Fruit fly (Drosophila melanogaster) whole organism, embryonic: ENCODE results near the gene CG4313.
A peak's percentile ranks its signal among the peaks of the same experiment; 100 is the strongest.

Source experiments
- Abd-B ChIP-seq: fragments of 200-800 bp; sonication (Bioruptor generic); optimal IDR thresholded peaks from 2 replicates; lab custom pipeline; 2018; ENCODE audit warnings: missing biosample characterization, mild to moderate bottlenecking, missing genetic modification characterization, moderate library complexity
- Atf3 ChIP-seq: fragments of 200-800 bp; sonication (Bioruptor generic); optimal IDR thresholded peaks from 3 replicates; lab custom pipeline; 2016; ENCODE audit warnings: missing biosample characterization, missing genetic modification characterization
- BEAF-32 ChIP-seq: fragments of 200-800 bp; sonication (Bioruptor generic); optimal IDR thresholded peaks from 3 replicates; lab custom pipeline; 2017; ENCODE audit warnings: missing biosample characterization, missing genetic modification characterization, mild to moderate bottlenecking, moderate library complexity, missing genetic modification reagents
- Bdp1 ChIP-seq: fragments of 200-800 bp; sonication (Bioruptor generic); optimal IDR thresholded peaks from 3 replicates; lab custom pipeline; 2016; ENCODE audit warnings: missing biosample characterization, missing genetic modification characterization
- CG1024 ChIP-seq: fragments of 200-800 bp; sonication (Bioruptor generic); IDR thresholded peaks from 2 replicates; pipeline ENCODE4 v1.3.6; 2022; ENCODE audit warnings: missing biosample characterization, missing genetic modification characterization
- CG10321 ChIP-seq: fragments of 200-800 bp; sonication (Bioruptor generic); IDR thresholded peaks from 2 replicates; pipeline ENCODE4 v1.3.6; 2022; ENCODE audit warnings: missing biosample characterization, missing genetic modification characterization
- CG11560 ChIP-seq: fragments of 200-800 bp; sonication (Bioruptor generic); IDR thresholded peaks from 3 replicates; pipeline ENCODE4 v1.3.6; 2022; ENCODE audit warnings: missing biosample characterization, missing genetic modification characterization
- CG11696 ChIP-seq: fragments of 200-800 bp; sonication (Bioruptor generic); IDR thresholded peaks from 2 replicates; pipeline ENCODE4 v1.3.6; 2022; ENCODE audit warnings: missing biosample characterization, missing genetic modification characterization
- CG12236 ChIP-seq: fragments of 200-800 bp; sonication (Bioruptor generic); optimal IDR thresholded peaks from 2 replicates; lab custom pipeline; 2016; ENCODE audit warnings: missing biosample characterization, missing genetic modification characterization
- CG12769 ChIP-seq: fragments of 200-800 bp; sonication (Bioruptor generic); optimal IDR thresholded peaks from 2 replicates; lab custom pipeline; 2019; ENCODE audit warnings: missing biosample characterization, mild to moderate bottlenecking, missing genetic modification characterization, moderate library complexity
- CG13424 ChIP-seq: fragments of 200-800 bp; sonication (Bioruptor generic); optimal IDR thresholded peaks from 2 replicates; lab custom pipeline; 2019; ENCODE audit warnings: missing biosample characterization, mild to moderate bottlenecking, missing genetic modification characterization, moderate library complexity
- CG1792 ChIP-seq: fragments of 200-800 bp; sonication (Bioruptor generic); optimal IDR thresholded peaks from 2 replicates; lab custom pipeline; 2016; ENCODE audit warnings: missing biosample characterization, missing genetic modification characterization
- CG18764 ChIP-seq: fragments of 200-800 bp; sonication (Bioruptor generic); optimal IDR thresholded peaks from 3 replicates; lab custom pipeline; 2016; ENCODE audit warnings: missing biosample characterization, missing genetic modification characterization
- CG2129 ChIP-seq: fragments of 200-800 bp; sonication (Bioruptor generic); IDR thresholded peaks from 2 replicates; pipeline ENCODE4 v1.3.6; 2022; ENCODE audit warnings: missing biosample characterization, missing genetic modification characterization; ENCODE audit not compliant: partially characterized antibody
- CG2889 ChIP-seq: fragments of 200-800 bp; sonication (Bioruptor generic); IDR thresholded peaks from 3 replicates; pipeline ENCODE4 v1.3.6; 2022; ENCODE audit warnings: missing biosample characterization, missing genetic modification characterization
- CG31441 ChIP-seq: fragments of 200-800 bp; sonication (Bioruptor generic); IDR thresholded peaks from 2 replicates; pipeline ENCODE4 v1.3.6; 2022; ENCODE audit warnings: missing biosample characterization, missing genetic modification characterization
- CG34422 ChIP-seq: fragments of 200-800 bp; sonication (Bioruptor generic); IDR thresholded peaks from 3 replicates; pipeline ENCODE4 v1.3.6; 2022; ENCODE audit warnings: missing biosample characterization, missing genetic modification characterization
- CG7556 ChIP-seq: fragments of 200-800 bp; sonication (Bioruptor generic); optimal IDR thresholded peaks from 2 replicates; lab custom pipeline; 2017; ENCODE audit warnings: missing biosample characterization, mild to moderate bottlenecking, missing genetic modification characterization
- CG7963 ChIP-seq: fragments of 200-800 bp; sonication (Bioruptor generic); IDR thresholded peaks from 3 replicates; pipeline ENCODE4 v1.3.6; 2022; ENCODE audit warnings: missing biosample characterization, missing genetic modification characterization; ENCODE audit not compliant: partially characterized antibody
- CG8478 ChIP-seq: fragments of >200 bp; optimal IDR thresholded peaks from 2 replicates; lab custom pipeline; 2018
- CG8924 ChIP-seq: fragments of 200-800 bp; optimal IDR thresholded peaks from 3 replicates; lab custom pipeline; 2019; ENCODE audit warnings: missing biosample characterization, mild to moderate bottlenecking, missing genetic modification characterization, moderate library complexity
- CG9932 ChIP-seq: fragments of 200-800 bp; sonication (Bioruptor generic); IDR thresholded peaks from 2 replicates; pipeline ENCODE4 v1.3.6; 2022; ENCODE audit warnings: missing biosample characterization, missing genetic modification characterization
- Camta ChIP-seq: fragments of 200-800 bp; sonication (Bioruptor generic); optimal IDR thresholded peaks from 2 replicates; lab custom pipeline; 2016; ENCODE audit warnings: missing biosample characterization, missing genetic modification characterization
- Deaf1 ChIP-seq: fragments of 200-800 bp; optimal IDR thresholded peaks from 3 replicates; lab custom pipeline; 2019; ENCODE audit warnings: missing biosample characterization, mild to moderate bottlenecking, missing genetic modification characterization, moderate library complexity
- Gug ChIP-seq: fragments of 200-800 bp; sonication (Bioruptor generic); IDR thresholded peaks from 4 replicates; pipeline ENCODE4 v1.3.6; 2022; ENCODE audit warnings: missing biosample characterization, missing genetic modification characterization
- HmgD ChIP-seq: fragments of 200-800 bp; sonication (Bioruptor generic); optimal IDR thresholded peaks from 3 replicates; lab custom pipeline; 2016; ENCODE audit warnings: missing biosample characterization, missing genetic modification characterization
- Lim3 ChIP-seq: fragments of 200-800 bp; sonication (Bioruptor generic); IDR thresholded peaks from 2 replicates; pipeline ENCODE4 v1.3.6; 2022; ENCODE audit warnings: missing biosample characterization, missing genetic modification characterization
- MESR4 ChIP-seq: fragments of 200-800 bp; sonication (Bioruptor generic); optimal IDR thresholded peaks from 2 replicates; lab custom pipeline; 2018; ENCODE audit warnings: missing biosample characterization, mild to moderate bottlenecking, missing genetic modification characterization, moderate library complexity
- Mes4 ChIP-seq: fragments of 200-800 bp; sonication (Bioruptor generic); optimal IDR thresholded peaks from 2 replicates; lab custom pipeline; 2016; ENCODE audit warnings: missing biosample characterization, missing genetic modification characterization
- Mrtf ChIP-seq: fragments of 200-800 bp; sonication (Bioruptor generic); IDR thresholded peaks from 3 replicates; pipeline ENCODE4 v1.3.6; 2022; ENCODE audit warnings: missing biosample characterization, missing genetic modification characterization
- NC2β ChIP-seq: fragments of 200-800 bp; sonication (Bioruptor generic); optimal IDR thresholded peaks from 2 replicates; lab custom pipeline; 2016; ENCODE audit warnings: missing biosample characterization, missing genetic modification characterization
- Ravus ChIP-seq: fragments of 200-800 bp; sonication (Bioruptor generic); IDR thresholded peaks from 2 replicates; pipeline ENCODE4 v1.3.6; 2022; ENCODE audit warnings: missing biosample characterization, missing genetic modification characterization
- Six4 ChIP-seq: fragments of 200-800 bp; sonication (Bioruptor generic); optimal IDR thresholded peaks from 2 replicates; lab custom pipeline; 2016; ENCODE audit warnings: missing biosample characterization, missing genetic modification characterization
- Sox100B ChIP-seq: fragments of 200-800 bp; sonication (Bioruptor generic); optimal IDR thresholded peaks from 3 replicates; lab custom pipeline; 2018; ENCODE audit warnings: missing biosample characterization, mild to moderate bottlenecking, missing genetic modification characterization
- Sry-β ChIP-seq: fragments of 200-800 bp; sonication (Bioruptor generic); optimal IDR thresholded peaks from 2 replicates; lab custom pipeline; 2018; ENCODE audit warnings: missing biosample characterization, mild to moderate bottlenecking, missing genetic modification characterization, moderate library complexity
- ac ChIP-seq: fragments of 200-800 bp; sonication (Bioruptor generic); optimal IDR thresholded peaks from 3 replicates; lab custom pipeline; 2017; ENCODE audit warnings: missing biosample characterization, mild to moderate bottlenecking, missing genetic modification characterization
- bbx ChIP-seq: fragments of 200-800 bp; sonication (Bioruptor generic); IDR thresholded peaks from 2 replicates; pipeline ENCODE4 v1.3.6; 2022; ENCODE audit warnings: missing biosample characterization, missing genetic modification characterization; ENCODE audit not compliant: partially characterized antibody
- br ChIP-seq: fragments of >200 bp; optimal IDR thresholded peaks from 2 replicates; lab custom pipeline; 2017
- bsh ChIP-seq, 2 experiments: fragments of 200-800 bp; sonication (Bioruptor generic); optimal IDR thresholded peaks; 2 replicates each; lab custom pipeline; 2017 to 2018; ENCODE audit warnings: mild to moderate bottlenecking in 2 of 2, missing biosample characterization in 2 of 2, missing genetic modification characterization in 2 of 2, moderate library complexity in 1 of 2
- ci ChIP-seq: fragments of 200-800 bp; sonication (Bioruptor generic); IDR thresholded peaks from 3 replicates; pipeline ENCODE4 v1.3.6; 2022; ENCODE audit warnings: missing biosample characterization, missing genetic modification characterization
- crp ChIP-seq, 2 experiments: fragments of 200-800 bp; sonication (Bioruptor generic); optimal IDR thresholded peaks; 2 replicates in 1 of 2; 3 replicates in 1 of 2; lab custom pipeline; 2017; ENCODE audit warnings: missing biosample characterization in 2 of 2, missing genetic modification characterization in 2 of 2, mild to moderate bottlenecking in 1 of 2, moderate library complexity in 1 of 2
- dmrt99B ChIP-seq: fragments of 200-800 bp; sonication (Bioruptor generic); optimal IDR thresholded peaks from 2 replicates; lab custom pipeline; 2018; ENCODE audit warnings: missing biosample characterization, mild to moderate bottlenecking, missing genetic modification characterization, moderate library complexity
- eyg ChIP-seq: fragments of 200-800 bp; sonication (Bioruptor generic); optimal IDR thresholded peaks from 3 replicates; lab custom pipeline; 2016; ENCODE audit warnings: missing biosample characterization, missing genetic modification characterization
- ftz-f1 ChIP-seq: fragments of 200-800 bp; sonication (Bioruptor generic); optimal IDR thresholded peaks from 2 replicates; lab custom pipeline; 2016; ENCODE audit warnings: missing biosample characterization, missing genetic modification characterization
- gfzf ChIP-seq: fragments of 200-800 bp; sonication (Bioruptor generic); optimal IDR thresholded peaks from 2 replicates; lab custom pipeline; 2016; ENCODE audit warnings: missing biosample characterization, mild to moderate bottlenecking, missing genetic modification characterization, moderate library complexity
- jigr1 ChIP-seq: fragments of 200-800 bp; sonication (Bioruptor generic); IDR thresholded peaks from 3 replicates; pipeline ENCODE4 v1.3.6; 2022; ENCODE audit warnings: missing biosample characterization, missing genetic modification characterization
- kay ChIP-seq: fragments of 200-800 bp; sonication (Bioruptor generic); optimal IDR thresholded peaks from 2 replicates; lab custom pipeline; 2016; ENCODE audit warnings: missing biosample characterization, missing genetic modification characterization
- luna ChIP-seq: fragments of 200-800 bp; sonication (Bioruptor generic); optimal IDR thresholded peaks from 2 replicates; lab custom pipeline; 2016; ENCODE audit warnings: missing biosample characterization, missing genetic modification characterization
- sima ChIP-seq: fragments of 200-800 bp; sonication (Bioruptor generic); optimal IDR thresholded peaks from 2 replicates; lab custom pipeline; 2016; ENCODE audit warnings: missing biosample characterization, missing genetic modification characterization
- trh ChIP-seq: fragments of 200-800 bp; sonication (Bioruptor generic); optimal IDR thresholded peaks from 2 replicates; lab custom pipeline; 2016; ENCODE audit warnings: missing biosample characterization, missing genetic modification characterization
- wdn ChIP-seq: fragments of 200-800 bp; sonication (Bioruptor generic); IDR thresholded peaks from 2 replicates; pipeline ENCODE4 v1.3.6; 2022; ENCODE audit warnings: missing biosample characterization, missing genetic modification characterization
- zen ChIP-seq: fragments of 200-800 bp; sonication (Bioruptor generic); optimal IDR thresholded peaks from 3 replicates; lab custom pipeline; 2018; ENCODE audit warnings: missing biosample characterization, mild to moderate bottlenecking, missing genetic modification characterization, moderate library complexity

The CG4313 gene

DNA sequence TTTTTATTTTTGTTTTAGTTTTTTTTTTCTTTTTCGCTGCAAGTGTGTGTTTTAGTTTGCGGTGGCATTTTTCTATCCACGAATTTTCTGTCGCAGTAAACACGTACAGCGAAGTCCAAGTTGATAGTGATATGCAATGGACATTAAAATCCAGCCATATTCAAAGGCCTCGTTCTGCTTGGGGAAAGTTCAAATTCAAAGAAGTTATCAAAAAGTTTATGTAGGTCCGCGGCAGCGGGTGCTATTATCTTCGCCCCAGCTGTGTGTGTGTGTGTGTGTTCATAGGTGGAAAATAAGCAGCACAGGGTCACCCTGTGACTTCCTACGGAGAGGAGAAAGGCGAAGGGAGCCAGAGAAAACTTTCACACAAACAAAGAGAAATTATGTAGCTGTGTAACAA lies 45.8 kb downstream of the CG4313 start (continued):
- TF ChIP-seq HmgD (GFP tag; lab: Kevin White, UChicago) (no peak), Mrtf (GFP tag; lab: Robert Waterston, UW) (peak; percentile 44; the same call in 2 of the 3 replicates), luna (GFP tag; lab: Kevin White, UChicago) (no peak), NC2β (GFP tag; lab: Kevin White, UChicago) (no peak), Deaf1 (tag; lab: Kevin White, UChicago) (no peak), zen (tag; lab: Kevin White, UChicago) (no peak), Sox100B (peak; percentile 49), bbx (GFP tag; lab: Robert Waterston, UW) (no peak), Gug (GFP tag; lab: Robert Waterston, UW) (peak; percentile 73), Camta (GFP tag; lab: Kevin White, UChicago) (peak; percentile 36), CG11696 (GFP tag; lab: Robert Waterston, UW) (peak; percentile 87), dmrt99B (tag; lab: Kevin White, UChicago) (peak; percentile 76), ci (GFP tag; lab: Robert Waterston, UW) (peak; percentile 94), kay (GFP tag; lab: Kevin White, UChicago) (no peak), Mes4 (peak; percentile 64), crp (GFP tag; optimal IDR thresholded peaks at IDR 0.05; lab: Kevin White, UChicago) (no peak), bsh (GFP tag; optimal IDR thresholded peaks at IDR 0.05; lab: Kevin White, UChicago) (peak; percentile 40 to 74), CG7963 (GFP tag; lab: Robert Waterston, UW) (no peak), Atf3 (GFP tag; lab: Kevin White, UChicago) (peak; percentile 43), Abd-B (GFP tag; lab: Kevin White, UChicago) (peak; percentile 31), CG18764 (no peak), CG2889 (GFP tag; lab: Robert Waterston, UW) (peak; percentile 50; the same call in 1 of the 3 replicates), CG1024 (GFP tag; lab: Robert Waterston, UW) (peak; percentile 45; the same call in 1 of the 2 replicates), Ravus (GFP tag; lab: Robert Waterston, UW) (no peak), MESR4 (GFP tag; lab: Kevin White, UChicago) (no peak), Sry-β (GFP tag; lab: Kevin White, UChicago) (no peak), BEAF-32 (GFP tag; lab: Kevin White, UChicago) (no peak), trh (GFP tag; lab: Kevin White, UChicago) (no peak), wdn (GFP tag; lab: Robert Waterston, UW) (peak; percentile 53), Lim3 (GFP tag; lab: Robert Waterston, UW) (no peak), CG1792 (GFP tag; lab: Kevin White, UChicago) (no peak), CG34422 (GFP tag; lab: Robert Waterston, UW) (no peak; the same call in 2 of the 3 replicates), CG31441 (GFP tag; lab: Robert Waterston, UW) (peak; percentile 56; the same call in 1 of the 2 replicates), CG12769 (peak; percentile 67), gfzf (GFP tag; lab: Kevin White, UChicago) (no peak), jigr1 (GFP tag; lab: Robert Waterston, UW) (no peak), Bdp1 (GFP tag; lab: Kevin White, UChicago) (no peak), ac (GFP tag; lab: Kevin White, UChicago) (no peak), CG7556 (GFP tag; lab: Kevin White, UChicago) (peak; percentile 57), CG8478 (lab: Kevin White, UChicago) (no peak), CG2129 (GFP tag; lab: Robert Waterston, UW) (no peak), ftz-f1 (GFP tag; lab: Kevin White, UChicago) (no peak), CG10321 (GFP tag; lab: Robert Waterston, UW) (peak; percentile 62), CG11560 (no peak), br (lab: Kevin White, UChicago) (no peak), Six4 (peak; percentile 28), CG9932 (peak; percentile 27; the same call in 1 of the 2 replicates), CG13424 (tag; lab: Kevin White, UChicago) (peak; percentile 47), sima (GFP tag; lab: Kevin White, UChicago) (no peak), eyg (no peak), CG12236 (GFP tag; lab: Kevin White, UChicago) (no peak), CG8924 (peak; percentile 57)
